Worm (Caenorhabditis elegans) whole organism, L1 larva: ENCODE measurements around the gene F28H6.7.

Experiments used
- ama-1 ChIP-seq: fragments of 150-350 bp; optimal IDR thresholded peaks from 2 replicates; lab custom pipeline; 2014
- efl-1 ChIP-seq, 4 experiments: fragments of 150-350 bp; optimal IDR thresholded peaks in 3 of 4; peaks in 1 of 4; 1 replicate in 1 of 4; 2 replicates in 3 of 4; lab custom pipeline; 2014; ENCODE audit warnings: missing biosample characterization in 2 of 4, missing genetic modification characterization in 2 of 4, missing genetic modification reagents in 2 of 4
- fkh-8 ChIP-seq: sonication (generic microtip); optimal IDR thresholded peaks from 2 replicates; lab custom pipeline; 2016; ENCODE audit warnings: mild to moderate bottlenecking, missing genetic modification characterization, missing compliant biosample characterization
- fos-1 ChIP-seq: fragments of 150-350 bp; optimal IDR thresholded peaks from 2 replicates; lab custom pipeline; 2014; ENCODE audit warnings: missing biosample characterization, missing genetic modification characterization
- nhr-237 ChIP-seq: fragments of 150-350 bp; optimal IDR thresholded peaks from 2 replicates; lab custom pipeline; 2014; ENCODE audit warnings: missing biosample characterization, missing genetic modification characterization
- pqm-1 ChIP-seq: sonication (generic microtip); optimal IDR thresholded peaks from 3 replicates; lab custom pipeline; 2017; ENCODE audit warnings: missing biosample characterization, missing genetic modification characterization
- rnt-1 ChIP-seq: sonication (generic microtip); optimal IDR thresholded peaks from 2 replicates; lab custom pipeline; 2016; ENCODE audit warnings: mild to moderate bottlenecking, missing genetic modification characterization, moderate library complexity, missing compliant biosample characterization
- ztf-11 ChIP-seq, 2 experiments: sonication (generic microtip); optimal IDR thresholded peaks; 2 replicates each; lab custom pipeline; 2016 to 2017; ENCODE audit warnings: missing genetic modification characterization in 2 of 2, missing biosample characterization in 1 of 2, missing compliant biosample characterization in 1 of 2

- no peak for TF ChIP-seq efl-1 (optimal IDR thresholded peaks at IDR 0.05; lab: Kevin White, UChicago)
- TF ChIP-seq efl-1 (GFP tag; optimal IDR thresholded peaks at IDR 0.05 in 1 of 2; lab: Kevin White, UChicago): no peak
- TF ChIP-seq ama-1 (lab: Kevin White, UChicago): no peak
- TF ChIP-seq pqm-1: no peak
- no peak for TF ChIP-seq ztf-11 (tag; optimal IDR thresholded peaks at IDR 0.05; lab: Kevin White, UChicago)
- no peak for TF ChIP-seq fos-1 (tag; lab: Kevin White, UChicago)
- TF ChIP-seq nhr-237 (tag; lab: Kevin White, UChicago): no peak
- TF ChIP-seq rnt-1 (tag; lab: Kevin White, UChicago): no peak
- TF ChIP-seq fkh-8 (tag; lab: Kevin White, UChicago): no peak
Observed at ce11 chrX:14118762-14119161, 2.9 kb downstream of the F28H6.7 start.
